Worm (Caenorhabditis elegans) whole organism, late embryonic: ENCODE measurements around the gene mel-32.

Experiments
- C08G9.2 ChIP-seq: sonication (generic microtip); optimal IDR thresholded peaks from 2 replicates; lab custom pipeline; 2016; ENCODE audit warnings: mild to moderate bottlenecking, missing genetic modification characterization, moderate library complexity, missing compliant biosample characterization
- C38D4.7 ChIP-seq: fragments of 200-800 bp; sonication (Bioruptor generic); optimal IDR thresholded peaks from 2 replicates; lab custom pipeline; 2018; ENCODE audit warnings: mild to moderate bottlenecking, missing genetic modification characterization, moderate library complexity, missing compliant biosample characterization
- F13H6.1 ChIP-seq: sonication (generic microtip); optimal IDR thresholded peaks from 2 replicates; lab custom pipeline; 2016; ENCODE audit warnings: missing genetic modification characterization, missing compliant biosample characterization
- K02D7.2 ChIP-seq: sonication (generic microtip); optimal IDR thresholded peaks from 2 replicates; lab custom pipeline; 2017; ENCODE audit warnings: mild to moderate bottlenecking, missing genetic modification characterization, missing compliant biosample characterization
- ahr-1 ChIP-seq: sonication (generic microtip); optimal IDR thresholded peaks from 2 replicates; lab custom pipeline; 2016; ENCODE audit warnings: missing genetic modification characterization, missing compliant biosample characterization
- ama-1 ChIP-seq: fragments of 150-350 bp; optimal IDR thresholded peaks from 2 replicates; lab custom pipeline; 2014
- ceh-14 ChIP-seq: sonication (generic microtip); optimal IDR thresholded peaks from 2 replicates; lab custom pipeline; 2016; ENCODE audit warnings: missing genotype, missing genetic modification characterization, missing compliant biosample characterization
- ceh-18 ChIP-seq: sonication (generic microtip); optimal IDR thresholded peaks from 2 replicates; lab custom pipeline; 2016; ENCODE audit warnings: missing genetic modification characterization, missing compliant biosample characterization
- ceh-19 ChIP-seq: fragments of 200-800 bp; sonication (Bioruptor generic); optimal IDR thresholded peaks from 2 replicates; lab custom pipeline; 2018; ENCODE audit warnings: mild to moderate bottlenecking, missing genetic modification characterization, missing compliant biosample characterization
- ceh-2 ChIP-seq: sonication (generic microtip); optimal IDR thresholded peaks from 2 replicates; lab custom pipeline; 2016; ENCODE audit warnings: missing genotype, missing genetic modification characterization, missing compliant biosample characterization
- ceh-22 ChIP-seq: sonication (generic microtip); optimal IDR thresholded peaks from 2 replicates; lab custom pipeline; 2017; ENCODE audit warnings: missing biosample characterization, missing genetic modification characterization
- ceh-30 ChIP-seq: fragments of 150-350 bp; optimal IDR thresholded peaks from 2 replicates; lab custom pipeline; 2014; ENCODE audit warnings: missing biosample characterization, missing genetic modification characterization
- ceh-34 ChIP-seq: sonication (generic microtip); optimal IDR thresholded peaks from 2 replicates; lab custom pipeline; 2016; ENCODE audit warnings: mild to moderate bottlenecking, missing genetic modification characterization, missing compliant biosample characterization
- ceh-6 ChIP-seq: fragments of 200-800 bp; sonication (Bioruptor generic); optimal IDR thresholded peaks from 2 replicates; lab custom pipeline; 2018; ENCODE audit warnings: mild to moderate bottlenecking, missing genetic modification characterization, missing compliant biosample characterization
- elt-2 ChIP-seq: sonication (generic microtip); optimal IDR thresholded peaks from 2 replicates; lab custom pipeline; 2016; ENCODE audit warnings: missing genetic modification reagents, missing genetic modification characterization, missing compliant biosample characterization
- fax-1 ChIP-seq: sonication (generic microtip); optimal IDR thresholded peaks from 2 replicates; lab custom pipeline; 2016; ENCODE audit warnings: missing genotype, missing genetic modification characterization, missing compliant biosample characterization
- fkh-10 ChIP-seq: fragments of 150-350 bp; optimal IDR thresholded peaks from 2 replicates; lab custom pipeline; 2014; ENCODE audit warnings: missing biosample characterization, missing genetic modification reagents, missing genetic modification characterization
- fkh-6 ChIP-seq: sonication (generic microtip); optimal IDR thresholded peaks from 2 replicates; lab custom pipeline; 2016; ENCODE audit warnings: missing genetic modification characterization, missing compliant biosample characterization
- hlh-13 ChIP-seq: fragments of 200-800 bp; sonication (Bioruptor generic); optimal IDR thresholded peaks from 2 replicates; lab custom pipeline; 2018; ENCODE audit warnings: mild to moderate bottlenecking, missing genetic modification characterization, missing compliant biosample characterization
- hlh-30 ChIP-seq: sonication (generic microtip); optimal IDR thresholded peaks from 2 replicates; lab custom pipeline; 2017; ENCODE audit warnings: antibody characterized with exemption, missing genetic modification characterization, missing compliant biosample characterization; ENCODE audit not compliant: insufficient read depth
- hlh-6 ChIP-seq: sonication (generic microtip); optimal IDR thresholded peaks from 2 replicates; lab custom pipeline; 2016; ENCODE audit warnings: missing genotype, missing genetic modification characterization, missing compliant biosample characterization
- hlh-8 ChIP-seq: sonication (generic microtip); optimal IDR thresholded peaks from 2 replicates; lab custom pipeline; 2016; ENCODE audit warnings: missing genotype, missing genetic modification characterization, missing compliant biosample characterization
- lim-6 ChIP-seq: sonication (generic microtip); optimal IDR thresholded peaks from 2 replicates; lab custom pipeline; 2016; ENCODE audit warnings: missing genetic modification characterization, missing compliant biosample characterization
- madf-2 ChIP-seq: sonication (generic microtip); optimal IDR thresholded peaks from 2 replicates; lab custom pipeline; 2017; ENCODE audit warnings: missing genetic modification characterization, missing compliant biosample characterization
- mec-3 ChIP-seq: sonication (generic microtip); optimal IDR thresholded peaks from 2 replicates; lab custom pipeline; 2016; ENCODE audit warnings: borderline replicate concordance, missing genetic modification characterization, missing compliant biosample characterization
- nfya-1 ChIP-seq: sonication (generic microtip); optimal IDR thresholded peaks from 2 replicates; lab custom pipeline; 2017; ENCODE audit warnings: missing genetic modification characterization, mild to moderate bottlenecking, missing compliant biosample characterization, antibody characterized with exemption, moderate library complexity
- npax-4 ChIP-seq: sonication (generic microtip); optimal IDR thresholded peaks from 2 replicates; lab custom pipeline; 2016; ENCODE audit warnings: missing genetic modification characterization, missing compliant biosample characterization
- odd-2 ChIP-seq: sonication (generic microtip); optimal IDR thresholded peaks from 2 replicates; lab custom pipeline; 2017; ENCODE audit warnings: antibody characterized with exemption, mild to moderate bottlenecking, missing genetic modification characterization, missing compliant biosample characterization
- pag-3 ChIP-seq: sonication (generic microtip); optimal IDR thresholded peaks from 2 replicates; lab custom pipeline; 2016; ENCODE audit warnings: missing compliant biosample characterization, missing genetic modification characterization, borderline replicate concordance
- pat-9 ChIP-seq: fragments of 200-800 bp; sonication (Bioruptor generic); optimal IDR thresholded peaks from 2 replicates; lab custom pipeline; 2018; ENCODE audit warnings: mild to moderate bottlenecking, missing genetic modification characterization, moderate library complexity, missing compliant biosample characterization
- pax-1 ChIP-seq: fragments of 150-350 bp; optimal IDR thresholded peaks from 2 replicates; lab custom pipeline; 2014; ENCODE audit warnings: missing biosample characterization, missing genetic modification characterization
- pha-2 ChIP-seq: sonication (generic microtip); optimal IDR thresholded peaks from 2 replicates; lab custom pipeline; 2017; ENCODE audit warnings: mild to moderate bottlenecking, missing genetic modification characterization, missing compliant biosample characterization
- pha-4 ChIP-seq: fragments of 150-350 bp; optimal IDR thresholded peaks from 2 replicates; lab custom pipeline; 2018; ENCODE audit warnings: missing biosample characterization, missing genetic modification reagents, missing genetic modification characterization
- pqm-1 ChIP-seq: sonication (generic microtip); optimal IDR thresholded peaks from 2 replicates; lab custom pipeline; 2016; ENCODE audit warnings: missing genetic modification characterization, missing compliant biosample characterization
- pros-1 ChIP-seq: fragments of 150-350 bp; optimal IDR thresholded peaks from 2 replicates; lab custom pipeline; 2014; ENCODE audit warnings: missing biosample characterization, missing genetic modification reagents, missing genetic modification characterization
- rnt-1 ChIP-seq: sonication (generic microtip); optimal IDR thresholded peaks from 2 replicates; lab custom pipeline; 2016; ENCODE audit warnings: missing genetic modification characterization, missing compliant biosample characterization
- sox-4 ChIP-seq: sonication (generic microtip); optimal IDR thresholded peaks from 2 replicates; lab custom pipeline; 2017; ENCODE audit warnings: mild to moderate bottlenecking, missing genetic modification characterization, inconsistent platforms, missing compliant biosample characterization
- syd-9 ChIP-seq: sonication (generic microtip); optimal IDR thresholded peaks from 2 replicates; lab custom pipeline; 2016; ENCODE audit warnings: mild to moderate bottlenecking, missing genetic modification characterization, moderate library complexity, missing compliant biosample characterization
- tbx-7 ChIP-seq: sonication (generic microtip); optimal IDR thresholded peaks from 2 replicates; lab custom pipeline; 2016; ENCODE audit warnings: missing genotype, missing genetic modification characterization, missing compliant biosample characterization
- ttx-3 ChIP-seq: sonication (generic microtip); optimal IDR thresholded peaks from 2 replicates; lab custom pipeline; 2016; ENCODE audit warnings: missing genetic modification reagents, missing genetic modification characterization, missing compliant biosample characterization
- ztf-16 ChIP-seq: sonication (generic microtip); optimal IDR thresholded peaks from 2 replicates; lab custom pipeline; 2017; ENCODE audit warnings: missing genetic modification characterization, missing compliant biosample characterization

mel-32 gene

DNA sequence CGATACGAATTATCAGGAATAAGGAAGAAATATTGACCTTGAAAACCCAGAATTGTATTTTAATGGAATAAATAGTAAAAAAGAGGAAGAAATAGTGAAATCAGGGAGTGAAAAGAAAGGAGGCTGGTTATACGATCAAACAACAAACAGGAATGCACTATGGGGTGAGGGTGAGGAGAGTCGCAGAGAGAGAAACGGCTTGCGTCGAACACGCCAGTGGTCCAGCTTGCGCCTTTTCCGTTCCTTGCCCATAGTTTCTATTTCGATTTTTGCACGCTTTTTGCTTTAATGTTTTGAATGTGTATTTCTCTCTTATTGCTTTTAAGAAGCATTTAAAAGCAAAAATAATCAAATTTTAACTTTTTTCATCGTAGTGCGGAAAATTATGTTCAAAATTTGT is 10.9 kb upstream of the mel-32 start (continued):
- TF ChIP-seq hlh-13 (GFP tag; lab: Kevin White, UChicago) (peak; percentile 51), hlh-30 (peak; percentile 41), odd-2 (tag; lab: Kevin White, UChicago) (no peak), lim-6 (peak; percentile 26), ceh-6 (no peak), rnt-1 (peak; percentile 41), sox-4 (peak; percentile 60), fkh-6 (tag; lab: Kevin White, UChicago) (peak; percentile 56), ztf-16 (tag; lab: Kevin White, UChicago) (peak; percentile 74), ceh-19 (peak; percentile 77), elt-2 (tag; lab: Kevin White, UChicago) (peak; percentile 80), fax-1 (tag; lab: Kevin White, UChicago) (peak; percentile 40), ceh-18 (peak; percentile 64), pha-4 (tag; lab: Kevin White, UChicago) (no peak), pqm-1 (tag; lab: Kevin White, UChicago) (peak; percentile 32), mec-3 (tag; lab: Kevin White, UChicago) (no peak), C08G9.2 (tag; lab: Kevin White, UChicago) (no peak), ceh-14 (tag; lab: Kevin White, UChicago) (peak; percentile 68), madf-2 (tag; lab: Kevin White, UChicago) (peak; percentile 41), ceh-2 (tag; lab: Kevin White, UChicago) (peak; percentile 45)
- TF ChIP-seq, all 69 proteins: peak for 44

DNA sequence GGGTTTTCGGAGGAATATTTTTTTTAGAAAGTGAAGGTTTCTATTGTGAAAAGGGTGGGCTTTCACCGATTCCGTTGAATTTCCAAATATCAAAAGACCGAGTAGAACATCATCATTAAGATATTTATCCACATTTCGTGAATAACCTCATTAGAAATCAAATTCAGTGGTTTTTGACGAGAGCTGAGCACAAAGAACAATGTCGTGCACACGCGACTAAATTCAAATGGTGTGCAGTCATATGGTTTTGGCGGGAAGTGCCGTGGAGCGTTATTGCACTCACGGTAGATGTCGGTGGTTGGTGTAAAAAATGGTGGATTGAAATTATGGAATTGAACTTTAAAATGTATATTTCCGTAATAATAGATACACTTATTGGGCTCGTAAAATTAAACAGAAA is 9.9 kb upstream of the mel-32 start:
- TF ChIP-seq hlh-30 (peak; percentile 81), npax-4 (no peak)

DNA sequence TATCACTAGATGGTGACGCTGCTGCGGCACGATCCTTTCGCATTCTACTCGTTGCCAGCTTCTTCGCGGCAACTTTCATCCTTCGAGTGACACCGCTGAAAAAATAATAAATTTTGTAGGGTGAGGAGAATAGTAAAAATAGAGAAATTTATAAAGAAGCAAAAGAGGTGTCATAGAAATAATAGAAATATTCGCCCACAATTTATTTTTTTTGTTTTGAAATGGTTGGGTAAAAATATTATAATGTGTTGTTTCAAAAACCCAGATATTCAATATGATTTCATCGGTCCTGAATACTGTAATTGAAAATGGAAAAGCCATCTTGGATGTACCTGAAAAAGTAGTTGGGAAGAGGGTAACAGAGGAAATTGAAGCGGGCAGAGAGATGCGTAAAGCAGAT is 9.5 kb upstream of the mel-32 start, which contains the start of gene set-1:
Gene set-1 (minus strand): TSS at position 101 of the 400 bp plus-strand sequence.
- TF ChIP-seq lim-6 (no peak), pax-1 (tag; lab: Kevin White, UChicago) (no peak), ceh-22 (no peak), C38D4.7 (no peak), mec-3 (tag; lab: Kevin White, UChicago) (no peak), ceh-30 (tag; lab: Kevin White, UChicago) (no peak), nfya-1 (tag; lab: Kevin White, UChicago) (no peak), npax-4 (no peak), pha-2 (tag; lab: Kevin White, UChicago) (no peak)

DNA sequence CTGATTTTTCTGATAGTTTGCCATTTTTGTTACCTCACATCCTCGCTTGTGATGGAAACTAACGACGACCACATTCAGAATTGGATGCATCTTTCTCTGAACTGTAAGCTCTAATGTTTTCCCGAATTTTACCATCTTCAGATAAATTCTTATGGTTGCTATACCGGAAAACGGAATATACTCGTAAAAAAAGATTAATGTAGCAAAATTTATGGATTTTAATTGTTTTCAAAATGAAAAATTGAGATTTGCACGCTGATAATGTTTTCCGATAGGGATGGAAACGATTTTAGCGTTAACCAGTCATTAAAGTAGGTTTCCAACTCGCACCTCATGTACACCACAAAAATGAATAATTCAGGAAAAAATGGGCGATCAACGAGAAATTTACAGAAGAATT is 7.8 kb upstream of the mel-32 start, which contains the start of gene T26A5.6:
Gene T26A5.6 (minus strand): TSS at position 101 of the 400 bp plus-strand sequence.
- TF ChIP-seq pha-4 (tag; lab: Kevin White, UChicago): no peak
- TF ChIP-seq ceh-14 (tag; lab: Kevin White, UChicago): no peak
- no peak for TF ChIP-seq ahr-1 (tag; lab: Kevin White, UChicago)
- TF ChIP-seq hlh-30: no peak
- TF ChIP-seq C38D4.7: no peak
- TF ChIP-seq ceh-34: no peak
- no peak for TF ChIP-seq hlh-6
- TF ChIP-seq hlh-8: no peak
- no peak for TF ChIP-seq fkh-6 (tag; lab: Kevin White, UChicago)
- no peak for TF ChIP-seq ama-1 (lab: Kevin White, UChicago)
- TF ChIP-seq pat-9 (tag; lab: Kevin White, UChicago): no peak
- TF ChIP-seq pag-3 (tag; lab: Kevin White, UChicago): no peak
- no peak for TF ChIP-seq lim-6
- no peak for TF ChIP-seq ceh-2 (tag; lab: Kevin White, UChicago)
- no peak for TF ChIP-seq pros-1 (tag; lab: Kevin White, UChicago)

DNA sequence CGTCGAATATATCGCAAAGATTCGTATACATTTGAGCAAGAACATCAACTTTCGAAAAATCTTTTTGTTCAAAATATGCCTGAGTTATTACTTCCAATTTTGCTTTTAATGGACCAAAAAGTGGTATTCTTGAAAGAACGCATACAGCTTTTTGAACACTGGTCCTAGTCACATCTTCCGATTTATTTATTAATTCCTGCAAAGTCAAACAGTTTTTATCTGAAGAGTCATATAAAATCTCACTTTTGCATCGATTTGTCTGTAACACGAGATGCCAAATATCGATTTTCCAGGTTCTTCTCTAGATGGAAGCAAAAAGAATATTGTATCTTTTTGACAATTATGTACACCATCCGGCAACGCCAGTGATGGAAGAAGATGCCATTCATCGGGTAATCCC is 7.1 kb upstream of the mel-32 start:
- TF ChIP-seq F13H6.1 (tag; lab: Kevin White, UChicago) (no peak), tbx-7 (tag; lab: Kevin White, UChicago) (no peak), syd-9 (tag; lab: Kevin White, UChicago) (no peak), K02D7.2 (no peak), ceh-30 (tag; lab: Kevin White, UChicago) (no peak), ttx-3 (tag; lab: Kevin White, UChicago) (no peak), fkh-10 (GFP tag; lab: Kevin White, UChicago) (no peak), pag-3 (tag; lab: Kevin White, UChicago) (no peak), pat-9 (tag; lab: Kevin White, UChicago) (no peak), ztf-16 (tag; lab: Kevin White, UChicago) (no peak)
